Fruit fly (Drosophila melanogaster): ENCODE measurements around the gene ko.

ko gene

dm6 chr3L:21171905-21172304, 40.9 kb upstream of the ko start, which contains the start of gene Ac78C (continued):
- TF ChIP-seq acj6 (GFP tag; optimal IDR thresholded peaks at IDR 0.05) (peak; percentile 82), Ets96B (tag; optimal IDR thresholded peaks at IDR 0.05) (peak; percentile 83), CG3919 (GFP tag; optimal IDR thresholded peaks at IDR 0.05) (peak; percentile 89), cyc (GFP tag; optimal IDR thresholded peaks at IDR 0.05) (peak; percentile 87), net (GFP tag; optimal IDR thresholded peaks at IDR 0.05) (peak; percentile 87), CG6808 (GFP tag; optimal IDR thresholded peaks at IDR 0.05) (peak; percentile 73), CG8319 (GFP tag; optimal IDR thresholded peaks at IDR 0.05) (peak; percentile 82), fkh (GFP tag; optimal IDR thresholded peaks at IDR 0.05) (peak; percentile 96), CG32006 (GFP tag; optimal IDR thresholded peaks at IDR 0.05) (peak; percentile 85), Sox102F (GFP tag; optimal IDR thresholded peaks at IDR 0.05) (peak; percentile 81), CG10631 (GFP tag; optimal IDR thresholded peaks at IDR 0.05) (peak; percentile 81), Eip93F (GFP tag; optimal IDR thresholded peaks at IDR 0.05) (no peak), Blimp-1 (GFP tag; optimal IDR thresholded peaks at IDR 0.05) (peak; percentile 51), fd85E (GFP tag; optimal IDR thresholded peaks at IDR 0.05) (peak; percentile 67), CG15336 (GFP tag; IDR thresholded peaks at IDR 0.05) (peak; percentile 88), CG11294 (GFP tag; IDR thresholded peaks at IDR 0.05) (peak; percentile 82), ss (GFP tag; optimal IDR thresholded peaks at IDR 0.05) (peak; percentile 77 to 85), pdm3 (GFP tag; optimal IDR thresholded peaks at IDR 0.05) (peak; percentile 88), CG7368 (GFP tag; optimal IDR thresholded peaks at IDR 0.05) (peak; percentile 89), CG6276 (GFP tag; optimal IDR thresholded peaks at IDR 0.05) (peak; percentile 87), Hr38 (GFP tag; optimal IDR thresholded peaks at IDR 0.05) (peak; percentile 38), CG1621 (tag; optimal IDR thresholded peaks at IDR 0.05) (peak; percentile 78), Hr4 (GFP tag; optimal IDR thresholded peaks at IDR 0.05) (peak; percentile 91), Eip75B (GFP tag; optimal IDR thresholded peaks at IDR 0.05) (peak; percentile 90), CG6854 (GFP tag; optimal IDR thresholded peaks at IDR 0.05) (peak; percentile 88)

dm6 chr3L:21145841-21146395, 15.0 kb upstream of the ko start:
- TF ChIP-seq CG11762 (GFP tag; optimal IDR thresholded peaks at IDR 0.05; ENCODE audit: insufficient read depth) = no peak
- no peak for TF ChIP-seq CG1621 (tag; optimal IDR thresholded peaks at IDR 0.05)
- no peak for TF ChIP-seq CG6276 (GFP tag; optimal IDR thresholded peaks at IDR 0.05)
- no peak for TF ChIP-seq dac (GFP tag; optimal IDR thresholded peaks at IDR 0.05)
- TF ChIP-seq Eip93F (GFP tag; optimal IDR thresholded peaks at IDR 0.05) = no peak
- no peak for TF ChIP-seq CG34406 (GFP tag; optimal IDR thresholded peaks at IDR 0.05)
- no peak for TF ChIP-seq lz (GFP tag; optimal IDR thresholded peaks at IDR 0.05)
- no peak for TF ChIP-seq fd59A (GFP tag; optimal IDR thresholded peaks at IDR 0.05)

dm6 chr3L:21136253-21136652, 5.3 kb upstream of the ko start, which contains the start of gene CG10565:
Gene CG10565, minus strand, starts transcription at chr3L:21136353.
- TF ChIP-seq Sox14 (GFP tag; optimal IDR thresholded peaks at IDR 0.05) (no peak), cyc (GFP tag; optimal IDR thresholded peaks at IDR 0.05) (no peak), ss (GFP tag; optimal IDR thresholded peaks at IDR 0.05) (no peak), CG6854 (GFP tag; optimal IDR thresholded peaks at IDR 0.05) (no peak), Sox102F (GFP tag; optimal IDR thresholded peaks at IDR 0.05) (no peak), Ets21C (GFP tag; optimal IDR thresholded peaks at IDR 0.05) (no peak), Hr38 (GFP tag; optimal IDR thresholded peaks at IDR 0.05) (no peak), fkh (GFP tag; optimal IDR thresholded peaks at IDR 0.05) (no peak), CG31627 (GFP tag; optimal IDR thresholded peaks at IDR 0.05) (no peak), CG34406 (GFP tag; optimal IDR thresholded peaks at IDR 0.05) (no peak)

- TF ChIP-seq CG6808 (GFP tag; optimal IDR thresholded peaks at IDR 0.05) (peak; percentile 96), Hr39 (GFP tag; optimal IDR thresholded peaks at IDR 0.05) (peak; percentile 29), fkh (GFP tag; optimal IDR thresholded peaks at IDR 0.05) (no peak)
Observed at dm6 chr3L:21135850-21136249, 4.9 kb upstream of the ko start.
